Fruit fly (Drosophila melanogaster) whole organism: Measurements from ENCODE around the gene Taf7.

Experiments used
- CG8478 ChIP-seq: fragments of >200 bp; optimal IDR thresholded peaks from 2 replicates; lab custom pipeline; 2018; ENCODE audit warnings: inconsistent platforms
- Dll ChIP-seq: fragments of >200 bp; optimal IDR thresholded peaks from 2 replicates; lab custom pipeline; 2017
- EcR ChIP-seq, 2 experiments: fragments of >200 bp; optimal IDR thresholded peaks; 2 replicates each; lab custom pipeline; 2017; ENCODE audit warnings: missing biosample characterization in 2 of 2, missing genetic modification characterization in 2 of 2, missing genetic modification reagents in 2 of 2
- pan ChIP-seq: fragments of >200 bp; optimal IDR thresholded peaks from 2 replicates; lab custom pipeline; 2017
- psq ChIP-seq: fragments of >200 bp; optimal IDR thresholded peaks from 2 replicates; lab custom pipeline; 2017
- usp ChIP-seq: fragments of >200 bp; optimal IDR thresholded peaks from 2 replicates; lab custom pipeline; 2017; ENCODE audit warnings: missing biosample characterization, missing genetic modification characterization, mixed read lengths

Taf7 gene

dm6 chr3R:7913139-7913538 is 6.0 kb downstream of the Taf7 start, which contains the start of gene Rfk:
Gene Rfk (minus strand): TSS chr3R:7913290.
- TF ChIP-seq EcR (GFP tag; optimal IDR thresholded peaks at IDR 0.05; lab: Kevin White, UChicago) (no peak), CG8478 (lab: Kevin White, UChicago) (no peak), pan (lab: Kevin White, UChicago) (no peak), Dll (lab: Kevin White, UChicago) (no peak), usp (GFP tag; lab: Kevin White, UChicago) (no peak), psq (lab: Kevin White, UChicago) (no peak)

- no peak for TF ChIP-seq Dll (lab: Kevin White, UChicago)
- no peak for TF ChIP-seq CG8478 (lab: Kevin White, UChicago)
- no peak for TF ChIP-seq pan (lab: Kevin White, UChicago)
- no peak for TF ChIP-seq usp (GFP tag; lab: Kevin White, UChicago)
- no peak for TF ChIP-seq EcR (GFP tag; optimal IDR thresholded peaks at IDR 0.05; lab: Kevin White, UChicago)
- no peak for TF ChIP-seq psq (lab: Kevin White, UChicago)
Observed at dm6 chr3R:7913551-7913950, 6.4 kb downstream of the Taf7 start, which contains the start of gene kipf. Gene kipf (plus strand): TSS chr3R:7913851.

- TF ChIP-seq psq (lab: Kevin White, UChicago), result no peak
Observed at dm6 chr3R:7920196-7920595, 13.1 kb downstream of the Taf7 start, which contains the start of the genes CG10445 and lds. Gene CG10445 (minus strand): TSS chr3R:7920299. Gene lds (plus strand): TSS chr3R:7920431.

- TF ChIP-seq psq (lab: Kevin White, UChicago) (no peak), usp (GFP tag; lab: Kevin White, UChicago) (no peak), EcR (GFP tag; optimal IDR thresholded peaks at IDR 0.05; lab: Kevin White, UChicago) (no peak), Dll (lab: Kevin White, UChicago) (no peak), CG8478 (lab: Kevin White, UChicago) (no peak), pan (lab: Kevin White, UChicago) (no peak)
Observed at dm6 chr3R:7926354-7926753, 19.2 kb downstream of the Taf7 start.

dm6 chr3R:7936786-7937363 is 29.7 kb downstream of the Taf7 start:
- TF ChIP-seq psq (lab: Kevin White, UChicago) (no peak), pan (lab: Kevin White, UChicago) (no peak), Dll (lab: Kevin White, UChicago) (no peak), CG8478 (lab: Kevin White, UChicago) (no peak), EcR (GFP tag; optimal IDR thresholded peaks at IDR 0.05; lab: Kevin White, UChicago) (no peak), usp (GFP tag; lab: Kevin White, UChicago) (no peak)

- TF ChIP-seq usp (GFP tag; lab: Kevin White, UChicago) (no peak), EcR (GFP tag; optimal IDR thresholded peaks at IDR 0.05; lab: Kevin White, UChicago) (no peak)
Observed at dm6 chr3R:7944699-7945349, 37.7 kb downstream of the Taf7 start.

- TF ChIP-seq pan (lab: Kevin White, UChicago) (no peak), CG8478 (lab: Kevin White, UChicago) (no peak), Dll (lab: Kevin White, UChicago) (no peak)
Observed at dm6 chr3R:7947349-7947748, 40.2 kb downstream of the Taf7 start.

dm6 chr3R:7950147-7950546 is 43.0 kb downstream of the Taf7 start:
- TF ChIP-seq CG8478 (lab: Kevin White, UChicago) (no peak), EcR (GFP tag; optimal IDR thresholded peaks at IDR 0.05; lab: Kevin White, UChicago) (no peak), usp (GFP tag; lab: Kevin White, UChicago) (no peak), Dll (lab: Kevin White, UChicago) (no peak), pan (lab: Kevin White, UChicago) (no peak), psq (lab: Kevin White, UChicago) (no peak)

- TF ChIP-seq CG8478 (lab: Kevin White, UChicago) (no peak), psq (lab: Kevin White, UChicago) (no peak), usp (GFP tag; lab: Kevin White, UChicago) (no peak), pan (lab: Kevin White, UChicago) (no peak), EcR (GFP tag; optimal IDR thresholded peaks at IDR 0.05; lab: Kevin White, UChicago) (no peak), Dll (lab: Kevin White, UChicago) (no peak)
Observed at dm6 chr3R:7953041-7953788, 46.1 kb downstream of the Taf7 start.

- TF ChIP-seq usp (GFP tag; lab: Kevin White, UChicago) (no peak), Dll (lab: Kevin White, UChicago) (peak; percentile 12)
Observed at dm6 chr3R:7954477-7954876, 47.3 kb downstream of the Taf7 start.

- TF ChIP-seq pan (lab: Kevin White, UChicago) (no peak), EcR (GFP tag; optimal IDR thresholded peaks at IDR 0.05; lab: Kevin White, UChicago) (no peak), CG8478 (lab: Kevin White, UChicago) (no peak), psq (lab: Kevin White, UChicago) (no peak), usp (GFP tag; lab: Kevin White, UChicago) (no peak), Dll (lab: Kevin White, UChicago) (no peak)
Observed at dm6 chr3R:7957008-7957407, 49.9 kb downstream of the Taf7 start.
